Worm (Caenorhabditis elegans): ENCODE data around the gene unc-41.

- no peak for TF ChIP-seq ztf-3 (GFP tag; optimal IDR thresholded peaks at IDR 0.05)
- no peak for TF ChIP-seq F52B5.7 (tag; optimal IDR thresholded peaks at IDR 0.05)
- TF ChIP-seq ztf-18 (tag; optimal IDR thresholded peaks at IDR 0.05) = no peak
- no peak for TF ChIP-seq F37B4.10 (GFP tag; IDR thresholded peaks at IDR 0.05)
- TF ChIP-seq ceh-58 (GFP tag; IDR thresholded peaks at IDR 0.05) = no peak
- no peak for TF ChIP-seq nhr-80 (tag; optimal IDR thresholded peaks at IDR 0.05)
Measured at ce11 chrV:9944093-9944492, 31.9 kb downstream of the unc-41 start, which contains the start of gene sre-28.

Measured in whole organism, young adult.